Worm (Caenorhabditis elegans) whole organism, L2 larva: Measurements from ENCODE around the gene hrpu-1.

Experiments used
- C34F6.9 ChIP-seq: fragments of 150-350 bp; optimal IDR thresholded peaks from 2 replicates; lab custom pipeline; 2014; ENCODE audit warnings: missing biosample characterization, missing genetic modification characterization
- Y55F3AM.14 ChIP-seq: fragments of 200-800 bp; sonication (Bioruptor generic); optimal IDR thresholded peaks from 2 replicates; lab custom pipeline; 2018; ENCODE audit warnings: mild to moderate bottlenecking, missing genetic modification characterization, missing compliant biosample characterization
- aly-2 ChIP-seq: fragments of 150-350 bp; optimal IDR thresholded peaks from 2 replicates; lab custom pipeline; 2014; ENCODE audit warnings: missing biosample characterization, missing genetic modification characterization
- ama-1 ChIP-seq: fragments of 150-350 bp; optimal IDR thresholded peaks from 2 replicates; lab custom pipeline; 2018; ENCODE audit warnings: inconsistent platforms
- blmp-1 ChIP-seq: sonication (generic microtip); optimal IDR thresholded peaks from 2 replicates; lab custom pipeline; 2017; ENCODE audit warnings: missing genetic modification characterization, mild to moderate bottlenecking, missing compliant biosample characterization, antibody characterized with exemption, moderate library complexity; ENCODE audit not compliant: insufficient read depth
- ceh-16 ChIP-seq: fragments of 150-350 bp; optimal IDR thresholded peaks from 2 replicates; lab custom pipeline; 2014; ENCODE audit warnings: missing biosample characterization, missing genetic modification characterization
- ceh-82 ChIP-seq: fragments of 150-350 bp; optimal IDR thresholded peaks from 2 replicates; lab custom pipeline; 2014; ENCODE audit warnings: missing biosample characterization, missing genetic modification characterization
- crh-2 ChIP-seq: sonication (generic microtip); optimal IDR thresholded peaks from 2 replicates; lab custom pipeline; 2017; ENCODE audit warnings: missing biosample characterization, missing genetic modification characterization
- dmd-4 ChIP-seq: sonication (generic microtip); optimal IDR thresholded peaks from 2 replicates; lab custom pipeline; 2017; ENCODE audit warnings: missing biosample characterization, missing genetic modification characterization
- egl-27 ChIP-seq: sonication (generic microtip); optimal IDR thresholded peaks from 3 replicates; lab custom pipeline; 2017; ENCODE audit warnings: missing biosample characterization, missing genetic modification reagents, missing genetic modification characterization
- elt-3 ChIP-seq: sonication (generic microtip); optimal IDR thresholded peaks from 2 replicates; lab custom pipeline; 2017; ENCODE audit warnings: missing biosample characterization, missing genetic modification characterization
- fos-1 ChIP-seq: fragments of 150-350 bp; optimal IDR thresholded peaks from 2 replicates; lab custom pipeline; 2014; ENCODE audit warnings: missing biosample characterization, missing genetic modification characterization
- gmeb-1 ChIP-seq: fragments of 150-350 bp; optimal IDR thresholded peaks from 2 replicates; lab custom pipeline; 2014; ENCODE audit warnings: missing biosample characterization, missing genetic modification characterization
- lin-11 ChIP-seq: fragments of 150-350 bp; sonication (generic microtip); optimal IDR thresholded peaks from 2 replicates; lab custom pipeline; 2014; ENCODE audit warnings: missing biosample characterization, missing genetic modification characterization, inconsistent platforms, mixed read lengths
- lin-13 ChIP-seq: fragments of 150-350 bp; optimal IDR thresholded peaks from 2 replicates; lab custom pipeline; 2014; ENCODE audit warnings: missing biosample characterization, missing genetic modification reagents, missing genetic modification characterization
- lin-39 ChIP-seq: fragments of 150-350 bp; optimal IDR thresholded peaks from 2 replicates; lab custom pipeline; 2014; ENCODE audit warnings: missing biosample characterization, missing genetic modification reagents, missing genetic modification characterization
- lsy-2 ChIP-seq, 2 experiments: fragments of 150-350 bp in 1 of 2; sonication (generic microtip) in 1 of 2; optimal IDR thresholded peaks; 2 replicates each; lab custom pipeline; 2014 to 2017; ENCODE audit warnings: missing biosample characterization in 2 of 2, missing genetic modification characterization in 2 of 2
- mab-5 ChIP-seq: fragments of 150-350 bp; optimal IDR thresholded peaks from 2 replicates; lab custom pipeline; 2014; ENCODE audit warnings: missing biosample characterization, missing genetic modification characterization
- mbf-1 ChIP-seq: sonication (generic microtip); optimal IDR thresholded peaks from 2 replicates; lab custom pipeline; 2017; ENCODE audit warnings: missing biosample characterization, missing genetic modification characterization
- nhr-12 ChIP-seq: fragments of 150-350 bp; optimal IDR thresholded peaks from 2 replicates; lab custom pipeline; 2014; ENCODE audit warnings: missing biosample characterization, missing genetic modification characterization
- nhr-129 ChIP-seq: fragments of 150-350 bp; optimal IDR thresholded peaks from 2 replicates; lab custom pipeline; 2014; ENCODE audit warnings: missing biosample characterization, missing genetic modification characterization
- nhr-23 ChIP-seq: fragments of 150-350 bp; optimal IDR thresholded peaks from 2 replicates; lab custom pipeline; 2014; ENCODE audit warnings: missing biosample characterization, missing genetic modification reagents, missing genetic modification characterization
- nhr-237 ChIP-seq: fragments of 150-350 bp; optimal IDR thresholded peaks from 2 replicates; lab custom pipeline; 2014; ENCODE audit warnings: missing biosample characterization, missing genetic modification characterization
- nhr-25 ChIP-seq: fragments of 150-350 bp; sonication (generic microtip); optimal IDR thresholded peaks from 3 replicates; lab custom pipeline; 2014; ENCODE audit warnings: missing biosample characterization, missing genetic modification characterization
- nhr-6 ChIP-seq: fragments of 150-350 bp; optimal IDR thresholded peaks from 2 replicates; lab custom pipeline; 2014; ENCODE audit warnings: missing biosample characterization, missing genetic modification characterization
- sem-4 ChIP-seq: fragments of 150-350 bp; optimal IDR thresholded peaks from 2 replicates; lab custom pipeline; 2014; ENCODE audit warnings: missing biosample characterization, missing genetic modification reagents, missing genetic modification characterization
- skn-1 ChIP-seq: sonication (generic microtip); optimal IDR thresholded peaks from 2 replicates; lab custom pipeline; 2017; ENCODE audit warnings: missing biosample characterization, missing genetic modification characterization
- snpc-4 ChIP-seq: fragments of 150-350 bp; optimal IDR thresholded peaks from 2 replicates; lab custom pipeline; 2014; ENCODE audit warnings: missing biosample characterization, missing genetic modification characterization
- unc-39 ChIP-seq: fragments of 150-350 bp; optimal IDR thresholded peaks from 2 replicates; lab custom pipeline; 2014; ENCODE audit warnings: missing biosample characterization, missing genetic modification characterization
- ztf-1 ChIP-seq: fragments of 200-800 bp; sonication (Bioruptor generic); conservative IDR thresholded peaks from 2 replicates; pipeline ENCODE4 v1.3.6; 2022; ENCODE audit warnings: missing genetic modification characterization, missing compliant biosample characterization
- ztf-11 ChIP-seq: sonication (generic microtip); optimal IDR thresholded peaks from 2 replicates; lab custom pipeline; 2017; ENCODE audit warnings: missing biosample characterization, missing genetic modification characterization

The hrpu-1 gene

ce11 chrIV:15042159-15042936, 2.9 kb downstream of the hrpu-1 start:
- TF ChIP-seq Y55F3AM.14 = no peak
- no peak for TF ChIP-seq ama-1 (lab: Kevin White, UChicago)
- no peak for TF ChIP-seq lin-13 (GFP tag; lab: Kevin White, UChicago)
- no peak for TF ChIP-seq nhr-25 (tag; lab: Kevin White, UChicago)
- no peak for TF ChIP-seq lsy-2 (tag; optimal IDR thresholded peaks at IDR 0.05; lab: Kevin White, UChicago)
- no peak for TF ChIP-seq unc-39
- TF ChIP-seq gmeb-1 (tag; lab: Kevin White, UChicago) = no peak
- TF ChIP-seq C34F6.9 (tag; lab: Kevin White, UChicago) = no peak
- no peak for TF ChIP-seq ztf-1 (GFP tag; lab: Robert Waterston, UW)
- no peak for TF ChIP-seq crh-2 (tag; lab: Kevin White, UChicago)
- TF ChIP-seq aly-2 (tag; lab: Kevin White, UChicago) = no peak
- TF ChIP-seq mbf-1 (tag; lab: Kevin White, UChicago) = no peak
- TF ChIP-seq lin-11 = no peak
- no peak for TF ChIP-seq egl-27
- TF ChIP-seq nhr-6 (tag; lab: Kevin White, UChicago) = no peak
- no peak for TF ChIP-seq mab-5 (tag; lab: Kevin White, UChicago)

- TF ChIP-seq elt-3 = no peak
- TF ChIP-seq nhr-12 (tag; lab: Kevin White, UChicago) = no peak
- no peak for TF ChIP-seq snpc-4 (tag; lab: Kevin White, UChicago)
- no peak for TF ChIP-seq aly-2 (tag; lab: Kevin White, UChicago)
- TF ChIP-seq nhr-23 = no peak
- no peak for TF ChIP-seq sem-4
- no peak for TF ChIP-seq ztf-11 (tag; lab: Kevin White, UChicago)
- no peak for TF ChIP-seq dmd-4 (tag; lab: Kevin White, UChicago)
- TF ChIP-seq nhr-237 (tag; lab: Kevin White, UChicago) = no peak
- TF ChIP-seq skn-1 (tag; lab: Kevin White, UChicago) = no peak
- TF ChIP-seq ama-1 (lab: Kevin White, UChicago) = no peak
Observed at ce11 chrIV:15046162-15046561, 6.7 kb downstream of the hrpu-1 start.

ce11 chrIV:15049288-15050094, 10.1 kb downstream of the hrpu-1 start:
- no peak for TF ChIP-seq nhr-6 (tag; lab: Kevin White, UChicago)
- TF ChIP-seq nhr-129 (tag; lab: Kevin White, UChicago) = peak; percentile 36
- peak; percentile 32 for TF ChIP-seq aly-2 (tag; lab: Kevin White, UChicago)
- TF ChIP-seq, all 48 proteins: peak for 2

ce11 chrIV:15051045-15051444, 11.6 kb downstream of the hrpu-1 start:
- TF ChIP-seq mab-5 (tag; lab: Kevin White, UChicago) = no peak
- no peak for TF ChIP-seq lin-39
- no peak for TF ChIP-seq fos-1 (tag; lab: Kevin White, UChicago)
- no peak for TF ChIP-seq ceh-82
- TF ChIP-seq Y55F3AM.14 = no peak

ce11 chrIV:15053271-15053670, 13.9 kb downstream of the hrpu-1 start, which contains the start of gene srt-47:
srt-47 (minus strand) TSS chrIV:15053371.
- no peak for TF ChIP-seq ceh-16
- TF ChIP-seq nhr-25 (tag; lab: Kevin White, UChicago) = no peak
- no peak for TF ChIP-seq sem-4
- no peak for TF ChIP-seq blmp-1 (tag; lab: Kevin White, UChicago)
